Worm (Caenorhabditis elegans) whole organism, L4/young adult: ENCODE results near the gene B0303.4.

Experiments
- W03F9.2 ChIP-seq: fragments of 150-350 bp; optimal IDR thresholded peaks from 2 replicates; lab custom pipeline; 2014; ENCODE audit warnings: missing biosample characterization, missing genetic modification characterization
- dao-5 ChIP-seq: sonication (generic microtip); optimal IDR thresholded peaks from 2 replicates; lab custom pipeline; 2016; ENCODE audit warnings: missing genotype, missing genetic modification characterization, moderate library complexity, missing compliant biosample characterization
- him-1 ChIP-seq: sonication (generic microtip); optimal IDR thresholded peaks from 2 replicates; lab custom pipeline; 2016; ENCODE audit warnings: missing genotype, missing genetic modification reagents, missing genetic modification characterization, missing compliant biosample characterization

DNA sequence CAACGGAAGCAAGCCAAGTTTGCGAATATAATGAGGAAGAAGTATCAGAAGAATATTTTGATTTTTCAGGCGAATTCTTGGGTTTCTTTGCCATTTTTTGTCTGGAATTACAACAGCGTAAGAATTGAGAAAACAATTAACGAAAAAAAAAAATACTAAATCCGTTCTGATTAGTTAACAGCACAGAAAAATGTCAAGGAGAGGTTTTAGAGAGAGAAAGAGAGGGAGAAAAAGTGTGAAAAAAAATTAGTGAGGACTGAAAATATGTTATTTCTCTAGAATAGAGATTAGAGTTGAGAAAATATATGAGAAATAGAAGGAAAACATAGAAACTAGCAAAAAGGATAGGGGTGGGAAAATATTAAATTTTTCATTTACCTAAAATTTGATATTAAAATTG lies 22.3 kb upstream of the B0303.4 start, which contains the start of gene dpy-19:
- no peak for TF ChIP-seq dao-5
- no peak for TF ChIP-seq him-1 (tag; lab: Kevin White, UChicago)
- no peak for TF ChIP-seq W03F9.2
